Worm (Caenorhabditis elegans): Measurements from ENCODE around the gene F43E12.1.

DNA sequence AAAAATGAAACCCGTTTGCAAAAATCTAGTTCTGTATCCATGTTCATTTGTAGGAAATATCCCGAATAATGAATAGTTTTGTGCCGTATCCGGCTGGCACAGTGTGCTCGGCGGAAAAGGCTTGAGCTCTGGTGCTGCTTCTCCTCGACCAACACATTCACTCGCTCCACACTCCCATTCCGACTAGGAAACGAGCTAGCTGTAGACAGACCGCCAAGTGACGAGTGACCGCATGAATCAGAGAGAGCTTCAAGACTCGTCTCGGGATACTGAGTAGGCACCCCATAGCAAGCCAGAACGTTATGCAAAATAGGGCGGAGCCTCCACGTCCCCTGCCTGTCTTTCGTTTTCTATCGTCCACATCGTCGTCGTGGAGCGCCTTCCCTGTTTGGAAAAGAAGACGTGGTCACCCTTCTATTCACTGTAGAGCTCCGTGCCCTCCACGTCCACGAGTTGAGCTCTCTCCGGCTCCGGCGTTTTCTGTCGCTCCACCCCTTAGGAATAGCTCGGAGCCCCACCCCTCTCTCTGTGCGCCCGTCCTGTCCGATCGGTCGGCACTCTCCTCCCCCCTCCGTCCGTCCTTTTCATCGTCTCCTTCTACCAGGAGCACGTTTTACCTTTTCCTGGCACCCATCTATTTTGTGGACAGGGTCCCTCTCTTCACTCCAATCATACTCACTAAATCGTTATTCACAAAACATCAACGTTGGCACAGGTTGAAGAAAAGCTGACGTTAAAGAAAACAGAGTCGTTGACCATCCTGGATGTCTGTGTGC is 40.5 kb downstream of the F43E12.1 start, which contains the start of gene syd-9:
- TF ChIP-seq ceh-19 (GFP tag; optimal IDR thresholded peaks at IDR 0.05) (no peak), nfya-1 (tag; optimal IDR thresholded peaks at IDR 0.05) (no peak), ama-1 (optimal IDR thresholded peaks at IDR 0.05) (no peak), pha-4 (tag; optimal IDR thresholded peaks at IDR 0.05) (no peak), zip-5 (tag; optimal IDR thresholded peaks at IDR 0.05) (no peak)
